Worm (Caenorhabditis elegans): ENCODE measurements around the gene ctsa-4.1.

ce11 chrII:6407279-6407678 lies 40.5 kb downstream of the ctsa-4.1 start, which contains the start of gene spp-11:
- no peak for TF ChIP-seq hnd-1 (tag; optimal IDR thresholded peaks at IDR 0.05)
- no peak for TF ChIP-seq ama-1 (optimal IDR thresholded peaks at IDR 0.05)
